Fruit fly (Drosophila melanogaster) whole organism, prepupa: ENCODE measurements around the gene g.

Source experiments
- CG8319 ChIP-seq: fragments of 200-800 bp; sonication (Bioruptor generic); optimal IDR thresholded peaks from 3 replicates; lab custom pipeline; 2016; ENCODE audit warnings: missing biosample characterization, missing genetic modification characterization
- CG9139 ChIP-seq: fragments of 200-800 bp; sonication (Bioruptor generic); optimal IDR thresholded peaks from 3 replicates; lab custom pipeline; 2017; ENCODE audit warnings: missing biosample characterization, mild to moderate bottlenecking, missing genetic modification characterization
- Eip75B ChIP-seq: fragments of 200-800 bp; sonication (Bioruptor generic); optimal IDR thresholded peaks from 3 replicates; lab custom pipeline; 2016; ENCODE audit warnings: missing biosample characterization, missing genetic modification characterization
- Ets96B ChIP-seq: fragments of 200-800 bp; optimal IDR thresholded peaks from 2 replicates; lab custom pipeline; 2019; ENCODE audit warnings: missing biosample characterization, mild to moderate bottlenecking, missing genetic modification characterization, moderate library complexity
- Hr38 ChIP-seq: sonication (Bioruptor generic); optimal IDR thresholded peaks from 2 replicates; lab custom pipeline; 2016; ENCODE audit warnings: missing biosample characterization, missing genetic modification characterization
- acj6 ChIP-seq: fragments of 200-800 bp; sonication (Bioruptor generic); optimal IDR thresholded peaks from 3 replicates; lab custom pipeline; 2016; ENCODE audit warnings: missing biosample characterization, missing genetic modification characterization
- salr ChIP-seq, 2 experiments: fragments of 200-800 bp; sonication (Bioruptor generic); optimal IDR thresholded peaks; 3 replicates each; lab custom pipeline; 2016 to 2018; ENCODE audit warnings: missing biosample characterization in 2 of 2, missing genetic modification characterization in 2 of 2, mild to moderate bottlenecking in 1 of 2
- vri ChIP-seq: fragments of 200-800 bp; sonication (Bioruptor generic); optimal IDR thresholded peaks from 3 replicates; lab custom pipeline; 2016; ENCODE audit warnings: missing biosample characterization, mild to moderate bottlenecking, missing genetic modification characterization

dm6 chrX:13699666-13700065, 36.4 kb downstream of the g start:
- TF ChIP-seq CG9139 (GFP tag; lab: Kevin White, UChicago) (no peak), Hr38 (GFP tag; lab: Kevin White, UChicago) (no peak), acj6 (no peak), Ets96B (no peak), salr (GFP tag; optimal IDR thresholded peaks at IDR 0.05; lab: Kevin White, UChicago) (no peak), Eip75B (GFP tag; lab: Kevin White, UChicago) (no peak), CG8319 (no peak), vri (GFP tag; lab: Kevin White, UChicago) (no peak)
